Worm (Caenorhabditis elegans) whole organism, mixed stage, embryonic: ENCODE data around the gene rsd-2.
"Not testable (repeated sequence)": the region's sequence is repeated elsewhere in the genome, so short reads cannot be mapped to it uniquely, and the experiment has no call there.

Source experiments
- blmp-1 ChIP-seq: fragments of 150-350 bp; optimal IDR thresholded peaks from 2 replicates; lab custom pipeline; 2014; ENCODE audit warnings: missing biosample characterization, missing genetic modification characterization
- ceh-83 ChIP-seq: fragments of 200-800 bp; sonication (Bioruptor generic); optimal IDR thresholded peaks from 2 replicates; lab custom pipeline; 2018; ENCODE audit warnings: mild to moderate bottlenecking, missing genetic modification characterization, missing compliant biosample characterization
- cnd-1 ChIP-seq: fragments of 200-800 bp; sonication (Bioruptor generic); optimal IDR thresholded peaks from 2 replicates; lab custom pipeline; 2018; ENCODE audit warnings: mild to moderate bottlenecking, missing genetic modification characterization, missing compliant biosample characterization
- flh-1 ChIP-seq: fragments of 200-800 bp; sonication (Bioruptor generic); optimal IDR thresholded peaks from 2 replicates; lab custom pipeline; 2018; ENCODE audit warnings: mild to moderate bottlenecking, missing genetic modification characterization, moderate library complexity, missing compliant biosample characterization
- lin-13 ChIP-seq: fragments of 150-350 bp; optimal IDR thresholded peaks from 2 replicates; lab custom pipeline; 2014; ENCODE audit warnings: missing biosample characterization, missing genetic modification characterization
- lsy-2 ChIP-seq: fragments of 150-350 bp; optimal IDR thresholded peaks from 2 replicates; lab custom pipeline; 2014; ENCODE audit warnings: missing biosample characterization, missing genetic modification characterization
- mep-1 ChIP-seq: fragments of 150-350 bp; optimal IDR thresholded peaks from 2 replicates; lab custom pipeline; 2017; ENCODE audit warnings: missing biosample characterization, missing genetic modification reagents, missing genetic modification characterization, inconsistent platforms
- nhr-12 ChIP-seq: fragments of 150-350 bp; optimal IDR thresholded peaks from 2 replicates; lab custom pipeline; 2014; ENCODE audit warnings: missing biosample characterization, missing genetic modification characterization
- nhr-2 ChIP-seq: fragments of 150-350 bp; optimal IDR thresholded peaks from 2 replicates; lab custom pipeline; 2014; ENCODE audit warnings: missing biosample characterization, missing genetic modification characterization
- nhr-28 ChIP-seq: fragments of 150-350 bp; optimal IDR thresholded peaks from 2 replicates; lab custom pipeline; 2014; ENCODE audit warnings: missing biosample characterization, missing genetic modification characterization
- nhr-76 ChIP-seq: sonication (generic microtip); optimal IDR thresholded peaks from 2 replicates; lab custom pipeline; 2017; ENCODE audit warnings: missing biosample characterization, missing genetic modification characterization
- tbx-8 ChIP-seq: fragments of 200-800 bp; sonication (Bioruptor generic); optimal IDR thresholded peaks from 2 replicates; lab custom pipeline; 2018; ENCODE audit warnings: mild to moderate bottlenecking, missing genetic modification characterization, moderate library complexity, missing compliant biosample characterization
- unc-120 ChIP-seq: sonication (generic microtip); optimal IDR thresholded peaks from 2 replicates; lab custom pipeline; 2017; ENCODE audit warnings: missing genetic modification characterization, missing compliant biosample characterization; ENCODE audit not compliant: poor library complexity, severe bottlenecking
- unc-62 ChIP-seq: fragments of 150-350 bp; optimal IDR thresholded peaks from 2 replicates; lab custom pipeline; 2014; ENCODE audit warnings: missing biosample characterization, missing genetic modification reagents, missing genetic modification characterization

DNA sequence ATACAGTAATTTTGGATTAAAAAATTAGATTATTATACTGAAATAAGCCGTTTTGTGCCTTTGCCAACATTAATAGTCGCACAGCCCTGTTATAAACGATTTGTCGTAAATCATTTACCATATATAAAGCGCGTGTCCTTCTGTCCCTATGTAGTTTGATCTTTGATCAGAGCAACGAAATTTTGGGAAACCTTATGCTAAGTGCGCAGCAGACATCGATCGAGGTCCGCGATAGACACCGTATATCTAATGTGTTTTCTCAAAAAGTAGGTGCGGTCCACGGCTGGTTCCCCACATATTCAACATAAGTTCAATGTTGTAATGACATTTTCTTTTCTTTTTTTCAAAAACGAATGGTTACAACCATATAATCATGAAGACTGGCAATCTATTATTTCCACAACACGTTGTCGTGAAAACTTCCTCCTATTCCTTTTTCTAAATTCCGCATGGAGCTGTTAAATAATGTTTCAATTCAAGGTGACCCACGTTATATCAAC lies 48.5 kb upstream of the rsd-2 start, which contains the start of gene sru-9:
- TF ChIP-seq tbx-8 (GFP tag; lab: Kevin White, UChicago); nhr-28 (tag; lab: Kevin White, UChicago); flh-1; unc-62; lsy-2 (tag; lab: Kevin White, UChicago); nhr-2 (tag; lab: Kevin White, UChicago); blmp-1 (tag; lab: Kevin White, UChicago); mep-1 (tag; lab: Kevin White, UChicago); nhr-12 (tag; lab: Kevin White, UChicago); cnd-1 (tag; lab: Kevin White, UChicago); ceh-83 (GFP tag; lab: Kevin White, UChicago); unc-120 (tag; lab: Kevin White, UChicago); lin-13 (tag; lab: Kevin White, UChicago); nhr-76 (tag; lab: Kevin White, UChicago): not testable (repeated sequence)
